Worm (Caenorhabditis elegans) whole organism, young adult: ENCODE measurements around the gene R10E9.3.

Experiments
- B0019.2 ChIP-seq: fragments of 200-800 bp; sonication (Bioruptor generic); conservative IDR thresholded peaks from 2 replicates; pipeline ENCODE4 v1.3.6; 2022; ENCODE audit warnings: missing genetic modification reagents, missing genetic modification characterization, missing compliant biosample characterization
- B0261.1 ChIP-seq: sonication (generic microtip); optimal IDR thresholded peaks from 2 replicates; lab custom pipeline; 2016; ENCODE audit warnings: mild to moderate bottlenecking, missing genetic modification characterization, moderate library complexity, missing compliant biosample characterization
- F37B4.10 ChIP-seq: fragments of 200-800 bp; sonication (Bioruptor generic); IDR thresholded peaks from 2 replicates; pipeline ENCODE4 v1.3.6; 2022; ENCODE audit warnings: missing genetic modification characterization, missing compliant biosample characterization
- F55B11.4 ChIP-seq: sonication (generic microtip); optimal IDR thresholded peaks from 2 replicates; lab custom pipeline; 2016; ENCODE audit warnings: missing compliant biosample characterization, missing genetic modification characterization, borderline replicate concordance; ENCODE audit not compliant: insufficient read depth
- K11D2.4 ChIP-seq: fragments of 200-800 bp; sonication (Bioruptor generic); IDR thresholded peaks from 2 replicates; pipeline ENCODE4 v1.3.6; 2022; ENCODE audit warnings: missing genetic modification reagents, missing genetic modification characterization, missing compliant biosample characterization
- K12H6.12 ChIP-seq: fragments of 200-800 bp; sonication (Bioruptor generic); optimal IDR thresholded peaks from 2 replicates; lab custom pipeline; 2018; ENCODE audit warnings: mild to moderate bottlenecking, missing genetic modification characterization, missing compliant biosample characterization
- Y53G8AR.9 ChIP-seq: fragments of 200-800 bp; sonication (Bioruptor generic); conservative IDR thresholded peaks from 2 replicates; pipeline ENCODE4 v1.3.6; 2022; ENCODE audit warnings: missing genetic modification reagents, missing genetic modification characterization, missing compliant biosample characterization
- Y79H2A.3 ChIP-seq: fragments of 200-800 bp; sonication (Bioruptor generic); conservative IDR thresholded peaks from 2 replicates; pipeline ENCODE4 v1.3.6; 2022; ENCODE audit warnings: missing genetic modification reagents, missing genetic modification characterization, missing compliant biosample characterization
- Y95B8A.8 ChIP-seq: fragments of 200-800 bp; sonication (Bioruptor generic); IDR thresholded peaks from 2 replicates; pipeline ENCODE4 v1.3.6; 2022; ENCODE audit warnings: missing genetic modification reagents, missing genetic modification characterization, missing compliant biosample characterization
- aptf-3 ChIP-seq: fragments of 200-800 bp; sonication (Bioruptor generic); IDR thresholded peaks from 2 replicates; pipeline ENCODE4 v1.3.6; 2022; ENCODE audit warnings: missing genetic modification characterization, missing compliant biosample characterization
- atf-7 ChIP-seq: sonication (generic microtip); optimal IDR thresholded peaks from 2 replicates; lab custom pipeline; 2017; ENCODE audit warnings: mild to moderate bottlenecking, missing genetic modification characterization, missing compliant biosample characterization
- attf-3 ChIP-seq: fragments of 200-800 bp; sonication (Bioruptor generic); conservative IDR thresholded peaks from 2 replicates; pipeline ENCODE4 v1.3.6; 2022; ENCODE audit warnings: missing genetic modification reagents, missing genetic modification characterization, missing compliant biosample characterization
- attf-5 ChIP-seq: fragments of 200-800 bp; sonication (Bioruptor generic); optimal IDR thresholded peaks from 2 replicates; lab custom pipeline; 2018; ENCODE audit warnings: mild to moderate bottlenecking, missing genetic modification characterization, missing compliant biosample characterization
- ccch-3 ChIP-seq: fragments of 200-800 bp; sonication (Bioruptor generic); optimal IDR thresholded peaks from 2 replicates; lab custom pipeline; 2018; ENCODE audit warnings: mild to moderate bottlenecking, missing genetic modification characterization, missing compliant biosample characterization
- cebp-1 ChIP-seq, 2 experiments: fragments of 200-800 bp in 1 of 2; sonication (Bioruptor generic) in 1 of 2; sonication (generic microtip) in 1 of 2; IDR thresholded peaks in 1 of 2; optimal IDR thresholded peaks in 1 of 2; 2 replicates each; pipeline versions ENCODE4 v1.3.6 to Lab custom; 2017 to 2022; ENCODE audit warnings: missing compliant biosample characterization in 2 of 2, missing genetic modification characterization in 2 of 2, mild to moderate bottlenecking in 1 of 2, missing genetic modification reagents in 1 of 2, moderate library complexity in 1 of 2
- ceh-27 ChIP-seq: fragments of 200-800 bp; sonication (Bioruptor generic); optimal IDR thresholded peaks from 2 replicates; lab custom pipeline; 2018; ENCODE audit warnings: mild to moderate bottlenecking, missing genetic modification characterization, moderate library complexity, missing compliant biosample characterization
- ceh-58 ChIP-seq: fragments of 200-800 bp; sonication (Bioruptor generic); IDR thresholded peaks from 2 replicates; pipeline ENCODE4 v1.3.6; 2022; ENCODE audit warnings: missing genetic modification characterization, missing compliant biosample characterization
- ceh-79 ChIP-seq: sonication (generic microtip); optimal IDR thresholded peaks from 2 replicates; lab custom pipeline; 2017; ENCODE audit warnings: mild to moderate bottlenecking, missing genetic modification characterization, missing compliant biosample characterization
- die-1 ChIP-seq: sonication (generic microtip); optimal IDR thresholded peaks from 2 replicates; lab custom pipeline; 2016; ENCODE audit warnings: missing genotype, mild to moderate bottlenecking, missing genetic modification characterization, missing compliant biosample characterization
- ekl-4 ChIP-seq: fragments of 200-800 bp; sonication (Bioruptor generic); IDR thresholded peaks from 2 replicates; pipeline ENCODE4 v1.3.6; 2022; ENCODE audit warnings: missing genetic modification reagents, missing genetic modification characterization, missing compliant biosample characterization
- him-1 ChIP-seq: sonication (generic microtip); optimal IDR thresholded peaks from 2 replicates; lab custom pipeline; 2016; ENCODE audit warnings: missing genotype, missing genetic modification reagents, missing genetic modification characterization, missing compliant biosample characterization
- hmg-1.2 ChIP-seq: fragments of 200-800 bp; sonication (Bioruptor generic); IDR thresholded peaks from 2 replicates; pipeline ENCODE4 v1.3.6; 2022; ENCODE audit warnings: missing genetic modification reagents, missing genetic modification characterization, missing compliant biosample characterization
- hrde-1 ChIP-seq: sonication (generic microtip); optimal IDR thresholded peaks from 2 replicates; lab custom pipeline; 2016; ENCODE audit warnings: missing genetic modification characterization, mild to moderate bottlenecking, missing compliant biosample characterization, moderate library complexity, missing genotype, missing genetic modification reagents, borderline replicate concordance
- let-607 ChIP-seq, 2 experiments: fragments of 200-800 bp in 1 of 2; sonication (Bioruptor generic) in 1 of 2; sonication (generic microtip) in 1 of 2; optimal IDR thresholded peaks; 2 replicates each; lab custom pipeline; 2016 to 2018; ENCODE audit warnings: mild to moderate bottlenecking in 2 of 2, missing compliant biosample characterization in 2 of 2, missing genetic modification characterization in 2 of 2, moderate library complexity in 2 of 2, missing genotype in 1 of 2
- lin-26 ChIP-seq: fragments of 200-800 bp; sonication (Bioruptor generic); IDR thresholded peaks from 2 replicates; pipeline ENCODE4 v1.3.6; 2022; ENCODE audit warnings: missing genetic modification reagents, missing genetic modification characterization, missing compliant biosample characterization
- lin-35 ChIP-seq, 3 experiments: fragments of 150-350 bp in 2 of 3; sonication (generic microtip) in 1 of 3; optimal IDR thresholded peaks; 2 replicates each; lab custom pipeline; 2014 to 2018; ENCODE audit warnings: missing biosample characterization in 3 of 3, missing genetic modification characterization in 3 of 3, missing genetic modification reagents in 3 of 3
- lin-40 ChIP-seq: sonication (generic microtip); optimal IDR thresholded peaks from 2 replicates; lab custom pipeline; 2016; ENCODE audit warnings: missing genetic modification characterization, mild to moderate bottlenecking, missing compliant biosample characterization, missing genotype, missing genetic modification reagents
- lir-1 ChIP-seq: fragments of 200-800 bp; sonication (Bioruptor generic); conservative IDR thresholded peaks from 2 replicates; pipeline ENCODE4 v1.3.6; 2022; ENCODE audit warnings: missing genetic modification reagents, missing genetic modification characterization, missing compliant biosample characterization
- lsy-27 ChIP-seq: sonication (generic microtip); optimal IDR thresholded peaks from 2 replicates; lab custom pipeline; 2017; ENCODE audit warnings: missing genetic modification characterization, mild to moderate bottlenecking, missing compliant biosample characterization, antibody characterized with exemption, missing genotype, borderline replicate concordance; ENCODE audit not compliant: insufficient read depth
- madf-10 ChIP-seq: sonication (generic microtip); optimal IDR thresholded peaks from 2 replicates; lab custom pipeline; 2016; ENCODE audit warnings: mild to moderate bottlenecking, missing genetic modification characterization, missing compliant biosample characterization
- mel-28 ChIP-seq: sonication (generic microtip); optimal IDR thresholded peaks from 2 replicates; lab custom pipeline; 2016; ENCODE audit warnings: borderline replicate concordance, mild to moderate bottlenecking, missing genetic modification characterization, missing compliant biosample characterization
- mxl-1 ChIP-seq: sonication (generic microtip); optimal IDR thresholded peaks from 2 replicates; lab custom pipeline; 2016; ENCODE audit warnings: missing genetic modification characterization, missing compliant biosample characterization
- nfyb-1 ChIP-seq: fragments of 200-800 bp; sonication (Bioruptor generic); IDR thresholded peaks from 2 replicates; pipeline ENCODE4 v1.3.6; 2022; ENCODE audit warnings: missing genetic modification reagents, missing genetic modification characterization, missing compliant biosample characterization
- nhr-27 ChIP-seq: fragments of 200-800 bp; sonication (Bioruptor generic); optimal IDR thresholded peaks from 2 replicates; lab custom pipeline; 2018; ENCODE audit warnings: mild to moderate bottlenecking, missing genetic modification characterization, moderate library complexity, missing compliant biosample characterization
- nhr-80 ChIP-seq: sonication (generic microtip); optimal IDR thresholded peaks from 2 replicates; lab custom pipeline; 2016; ENCODE audit warnings: missing genetic modification characterization, missing compliant biosample characterization
- pbrm-1 ChIP-seq: fragments of 200-800 bp; sonication (Bioruptor generic); IDR thresholded peaks from 2 replicates; pipeline ENCODE4 v1.3.6; 2022; ENCODE audit warnings: missing genetic modification reagents, missing genetic modification characterization, missing compliant biosample characterization
- rcor-1 ChIP-seq: fragments of 200-800 bp; sonication (Bioruptor generic); IDR thresholded peaks from 2 replicates; pipeline ENCODE4 v1.3.6; 2022; ENCODE audit warnings: missing genetic modification reagents, missing genetic modification characterization, missing compliant biosample characterization
- snpc-1.3 ChIP-seq: sonication (generic microtip); optimal IDR thresholded peaks from 2 replicates; lab custom pipeline; 2017; ENCODE audit warnings: missing genetic modification characterization, mild to moderate bottlenecking, missing compliant biosample characterization, antibody characterized with exemption, moderate library complexity, missing genotype, missing genetic modification reagents; ENCODE audit not compliant: insufficient read depth
- snpc-4 ChIP-seq, 5 experiments: fragments of 150-350 bp in 1 of 5; sonication (generic microtip) in 4 of 5; optimal IDR thresholded peaks; 2 replicates each; lab custom pipeline; 2014 to 2018; ENCODE audit warnings: missing genetic modification characterization in 5 of 5, missing biosample characterization in 3 of 5, antibody characterized with exemption in 2 of 5, mild to moderate bottlenecking in 2 of 5, missing compliant biosample characterization in 2 of 5, missing genotype in 2 of 5, moderate library complexity in 2 of 5, missing genetic modification reagents in 1 of 5
- somi-1 ChIP-seq: fragments of 200-800 bp; sonication (Bioruptor generic); optimal IDR thresholded peaks from 2 replicates; lab custom pipeline; 2018; ENCODE audit warnings: mild to moderate bottlenecking, missing genetic modification characterization, missing compliant biosample characterization
- ztf-25 ChIP-seq: fragments of 200-800 bp; sonication (Bioruptor generic); IDR thresholded peaks from 2 replicates; pipeline ENCODE4 v1.3.6; 2022; ENCODE audit warnings: missing genetic modification reagents, missing genetic modification characterization, missing compliant biosample characterization
- ztf-26 ChIP-seq: sonication (generic microtip); optimal IDR thresholded peaks from 2 replicates; lab custom pipeline; 2017; ENCODE audit warnings: missing genetic modification characterization, missing compliant biosample characterization

R10E9.3 gene

DNA sequence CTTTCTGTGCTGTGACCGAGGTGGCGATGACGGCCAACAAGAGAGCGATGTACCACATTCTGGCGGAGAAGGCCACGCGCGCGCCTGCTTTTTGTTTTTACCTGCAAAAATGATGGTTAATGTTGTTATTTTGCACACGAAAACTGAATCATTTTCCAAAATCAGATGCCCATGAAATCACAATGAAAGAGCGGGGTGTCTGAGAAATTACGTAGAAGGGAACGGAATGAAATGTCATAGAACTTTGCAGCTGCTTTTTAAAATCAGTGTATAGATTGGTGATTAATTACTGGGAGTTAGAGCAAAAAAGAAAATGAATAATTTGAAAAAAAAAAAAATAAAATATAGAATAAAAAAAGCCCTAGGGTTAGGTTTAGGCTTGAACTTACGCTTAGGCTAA is 24.2 kb upstream of the R10E9.3 start, which contains the start of gene npl-10:
Gene npl-10 (minus strand): TSS at position 101 of the 400 bp plus-strand sequence.
- no peak for TF ChIP-seq nfyb-1 (GFP tag; lab: Robert Waterston, UW)

DNA sequence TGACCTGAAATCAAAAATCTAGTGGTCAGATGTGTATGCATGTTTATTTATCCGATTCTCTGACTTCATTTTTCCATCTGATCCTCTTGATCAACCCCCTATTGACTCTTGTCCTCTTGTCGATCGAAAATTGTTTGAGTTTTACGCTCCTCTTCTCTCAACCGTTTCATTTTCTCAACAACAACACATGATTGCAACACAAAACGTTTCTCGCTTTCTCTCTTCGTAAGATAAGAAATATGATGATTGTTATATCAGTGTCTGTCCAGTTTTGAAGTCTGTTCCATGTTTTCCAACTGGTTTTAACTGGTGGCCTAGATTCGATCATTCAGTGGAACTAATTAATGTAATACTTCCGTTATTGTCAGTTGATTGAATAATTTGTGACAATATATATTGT is 8.0 kb upstream of the R10E9.3 start:
- no peak for TF ChIP-seq nhr-27 (tag; lab: Kevin White, UChicago)
- peak; percentile 52 for TF ChIP-seq nhr-80 (tag; lab: Kevin White, UChicago)

DNA sequence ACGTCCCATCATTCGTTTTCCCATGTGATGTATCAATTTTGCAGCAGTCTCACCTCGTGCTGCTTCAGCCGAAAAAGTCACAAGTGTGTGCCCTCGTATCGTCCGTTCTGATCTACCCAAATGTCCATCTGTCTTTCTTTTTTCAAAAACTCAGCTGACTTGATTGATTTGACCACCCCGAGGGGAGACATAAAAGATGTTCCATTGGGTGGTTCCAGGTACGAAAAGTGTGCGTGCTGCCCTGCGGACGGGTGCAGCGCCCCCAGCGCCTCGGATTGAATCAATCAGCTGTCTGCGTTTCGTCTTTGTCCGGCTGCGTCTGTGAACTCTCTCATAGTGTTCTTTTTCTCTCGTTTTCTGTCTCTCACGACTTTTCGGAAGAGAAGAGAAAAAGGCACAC is 6.8 kb upstream of the R10E9.3 start:
- peak; percentile 61 for TF ChIP-seq nhr-80 (tag; lab: Kevin White, UChicago)
- TF ChIP-seq ceh-79 (tag; lab: Kevin White, UChicago): no peak
- TF ChIP-seq atf-7 (tag; lab: Kevin White, UChicago): no peak
- TF ChIP-seq F37B4.10 (GFP tag; lab: Robert Waterston, UW): no peak
- TF ChIP-seq attf-5 (GFP tag; lab: Kevin White, UChicago): peak; percentile 79
- peak; percentile 74; the same call in 1 of the 2 replicates for TF ChIP-seq hmg-1.2
- no peak for TF ChIP-seq lsy-27
- TF ChIP-seq mxl-1 (tag; lab: Kevin White, UChicago): no peak
- TF ChIP-seq pbrm-1 (GFP tag; lab: Robert Waterston, UW): peak; percentile 35; the same call in 1 of the 2 replicates
- no peak for TF ChIP-seq lin-26 (GFP tag; lab: Robert Waterston, UW)
- TF ChIP-seq madf-10: no peak
- 0 out of 2 replicates have a peak, but pooled peaks have one; percentile 42 for TF ChIP-seq Y79H2A.3 (GFP tag; lab: Robert Waterston, UW)
- TF ChIP-seq die-1 (tag; lab: Kevin White, UChicago): no peak
- peak; percentile 25 for TF ChIP-seq K12H6.12 (tag; lab: Kevin White, UChicago)
- no peak for TF ChIP-seq snpc-1.3 (tag; lab: Kevin White, UChicago)
- TF ChIP-seq somi-1 (GFP tag; lab: Kevin White, UChicago): peak; percentile 71
- no peak for TF ChIP-seq ceh-58
- no peak for TF ChIP-seq mel-28 (tag; lab: Kevin White, UChicago)
- TF ChIP-seq let-607 (tag; optimal IDR thresholded peaks at IDR 0.05; lab: Kevin White, UChicago): no peak
- no peak for TF ChIP-seq lin-35 (GFP tag; optimal IDR thresholded peaks at IDR 0.05; lab: Kevin White, UChicago)
- TF ChIP-seq him-1: no peak
- TF ChIP-seq rcor-1 (GFP tag; lab: Robert Waterston, UW): no peak
- TF ChIP-seq ztf-26 (tag; lab: Kevin White, UChicago): peak; percentile 29
- no peak for TF ChIP-seq hrde-1 (tag; lab: Kevin White, UChicago)
- peak; percentile 69; the same call in 1 of the 2 replicates for TF ChIP-seq Y95B8A.8 (GFP tag; lab: Robert Waterston, UW)
- peak; percentile 38 for TF ChIP-seq ceh-27 (GFP tag; lab: Kevin White, UChicago)
- TF ChIP-seq lir-1: peak; percentile 53; the same call in 1 of the 2 replicates
- TF ChIP-seq ccch-3 (GFP tag; lab: Kevin White, UChicago): no peak
- no peak for TF ChIP-seq ekl-4
- TF ChIP-seq lin-40 (tag; lab: Kevin White, UChicago): no peak
- no peak for TF ChIP-seq B0019.2
- no peak for TF ChIP-seq snpc-4 (GFP tag; optimal IDR thresholded peaks at IDR 0.05; lab: Kevin White, UChicago)
- peak in 1 of 4 experiments; percentile 20 for TF ChIP-seq snpc-4 (tag; optimal IDR thresholded peaks at IDR 0.05; lab: Kevin White, UChicago)
- no peak for TF ChIP-seq aptf-3 (GFP tag; lab: Robert Waterston, UW)
- 0 out of 2 replicates have a peak, but pooled peaks have one; percentile 60 for TF ChIP-seq K11D2.4
- no peak for TF ChIP-seq F55B11.4 (tag; lab: Kevin White, UChicago)
- TF ChIP-seq B0261.1 (tag; lab: Kevin White, UChicago): no peak
- TF ChIP-seq cebp-1 (GFP tag; IDR thresholded peaks at IDR 0.05; lab: Robert Waterston, UW): peak; percentile 57; the same call in 1 of the 2 replicates
- peak; percentile 81 for TF ChIP-seq cebp-1 (tag; optimal IDR thresholded peaks at IDR 0.05; lab: Kevin White, UChicago)
- TF ChIP-seq Y53G8AR.9 (GFP tag; lab: Robert Waterston, UW): 0 out of 2 replicates have a peak, but pooled peaks have one; percentile 22
- 0 out of 2 replicates have a peak, but pooled peaks have one; percentile 29 for TF ChIP-seq attf-3 (GFP tag; lab: Robert Waterston, UW)
- no peak for TF ChIP-seq ztf-25 (GFP tag; lab: Robert Waterston, UW)
- TF ChIP-seq, all 124 proteins: peak for 16
